Fruit fly (Drosophila melanogaster): Measurements from ENCODE around the gene CG34160.
A peak's percentile ranks its signal among the peaks of the same experiment; 100 is the strongest.

CG34160 gene

DNA sequence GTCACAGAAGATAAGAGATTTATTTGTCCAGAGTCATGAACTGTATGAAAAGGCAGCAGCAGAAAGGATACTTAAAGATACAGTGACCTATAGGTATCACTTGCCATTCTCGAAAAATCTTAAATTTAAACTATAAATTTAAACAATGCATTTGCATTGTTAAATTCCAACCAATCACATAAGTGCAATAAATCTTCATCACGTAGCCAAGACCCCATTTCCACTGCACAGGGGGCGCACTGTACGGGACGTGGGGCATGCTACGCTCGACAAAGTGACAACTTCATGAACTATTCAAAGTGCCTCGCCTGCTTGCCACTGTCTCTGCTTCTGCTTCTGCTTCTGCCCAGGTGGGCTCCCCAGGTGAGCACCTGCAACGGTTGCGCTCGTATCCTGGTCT lies 24.3 kb upstream of the CG34160 start:
- TF ChIP-seq Hr39 (GFP tag; optimal IDR thresholded peaks at IDR 0.05) (peak; percentile 2), CG31627 (GFP tag; optimal IDR thresholded peaks at IDR 0.05) (no peak), dsx (GFP tag; optimal IDR thresholded peaks at IDR 0.05; ENCODE audit: poor library complexity, severe bottlenecking) (no peak), CG10631 (GFP tag; optimal IDR thresholded peaks at IDR 0.05) (no peak), CG34406 (GFP tag; optimal IDR thresholded peaks at IDR 0.05) (no peak), CG6808 (GFP tag; optimal IDR thresholded peaks at IDR 0.05) (no peak), salr (GFP tag; optimal IDR thresholded peaks at IDR 0.05) (no peak), CG15336 (GFP tag; IDR thresholded peaks at IDR 0.05) (no peak), CG11294 (GFP tag; IDR thresholded peaks at IDR 0.05) (no peak), net (GFP tag; optimal IDR thresholded peaks at IDR 0.05) (no peak), CG8119 (GFP tag; IDR thresholded peaks at IDR 0.05) (no peak), pdm3 (GFP tag; optimal IDR thresholded peaks at IDR 0.05) (no peak), CG3919 (GFP tag; optimal IDR thresholded peaks at IDR 0.05) (no peak), fd85E (GFP tag; optimal IDR thresholded peaks at IDR 0.05) (no peak), CG11762 (GFP tag; optimal IDR thresholded peaks at IDR 0.05; ENCODE audit: insufficient read depth) (no peak), Blimp-1 (GFP tag; optimal IDR thresholded peaks at IDR 0.05) (no peak), achi (GFP tag; optimal IDR thresholded peaks at IDR 0.05) (no peak), Smox (GFP tag; optimal IDR thresholded peaks at IDR 0.05) (no peak), acj6 (GFP tag; optimal IDR thresholded peaks at IDR 0.05) (peak; percentile 12), CG6163 (GFP tag; IDR thresholded peaks at IDR 0.05) (peak; percentile 50; the same call in 2 of the 3 replicates), eg (GFP tag; IDR thresholded peaks at IDR 0.05) (peak; percentile 42; the same call in 1 of the 3 replicates)

DNA sequence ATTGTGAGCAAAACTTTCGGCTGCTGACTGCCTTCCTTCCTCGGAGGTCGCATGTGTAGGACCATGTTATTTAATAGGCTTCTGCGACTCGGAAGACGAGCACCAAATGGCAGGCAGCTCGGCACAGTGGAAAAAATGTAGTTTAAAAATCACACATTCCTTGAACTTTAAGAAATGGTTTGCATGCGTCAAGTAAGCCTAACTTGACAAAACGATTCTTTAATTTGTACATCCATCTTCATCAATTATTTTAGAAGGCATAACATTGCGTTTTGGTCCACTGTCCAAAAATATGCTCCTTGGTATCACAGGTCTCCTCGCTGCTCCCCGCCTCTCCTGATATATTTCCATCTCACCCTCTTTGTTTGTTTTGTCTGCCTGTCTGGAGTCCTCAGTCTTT lies 13.9 kb upstream of the CG34160 start:
- TF ChIP-seq svp (GFP tag) (peak; percentile 64), CG7368 (GFP tag; optimal IDR thresholded peaks at IDR 0.05) (peak; percentile 3), Gug (GFP tag; IDR thresholded peaks at IDR 0.05) (0 out of 2 replicates have a peak, but pooled peaks have one; percentile 19), Ets21C (GFP tag; optimal IDR thresholded peaks at IDR 0.05) (no peak), Eip78C (GFP tag) (peak; percentile 66), spab (GFP tag; optimal IDR thresholded peaks at IDR 0.05) (peak; percentile 36), fd59A (GFP tag; optimal IDR thresholded peaks at IDR 0.05) (peak; percentile 37), CG11762 (GFP tag; optimal IDR thresholded peaks at IDR 0.05; ENCODE audit: insufficient read depth) (no peak), Hr39 (GFP tag; optimal IDR thresholded peaks at IDR 0.05) (peak; percentile 34), net (GFP tag; optimal IDR thresholded peaks at IDR 0.05) (peak; percentile 15), CG3919 (GFP tag; optimal IDR thresholded peaks at IDR 0.05) (peak; percentile 47), Ets96B (tag; optimal IDR thresholded peaks at IDR 0.05) (peak; percentile 40), CG10631 (GFP tag; optimal IDR thresholded peaks at IDR 0.05) (no peak), dsx (GFP tag; optimal IDR thresholded peaks at IDR 0.05; ENCODE audit: poor library complexity, severe bottlenecking) (peak; percentile 15), lz (GFP tag; optimal IDR thresholded peaks at IDR 0.05) (no peak), ss (GFP tag; optimal IDR thresholded peaks at IDR 0.05) (peak in 1 of 2 experiments; percentile 60), CG4318 (GFP tag; optimal IDR thresholded peaks at IDR 0.05) (no peak), acj6 (GFP tag; optimal IDR thresholded peaks at IDR 0.05) (peak; percentile 17), Sox14 (GFP tag; optimal IDR thresholded peaks at IDR 0.05) (peak; percentile 7), Sox102F (GFP tag; optimal IDR thresholded peaks at IDR 0.05) (peak; percentile 5), Eip75B (GFP tag; optimal IDR thresholded peaks at IDR 0.05) (peak; percentile 43), CG10669 (GFP tag; optimal IDR thresholded peaks at IDR 0.05) (peak; percentile 41), CG11294 (GFP tag; IDR thresholded peaks at IDR 0.05) (no peak), CG6163 (GFP tag; IDR thresholded peaks at IDR 0.05) (peak; percentile 61), CG6792 (GFP tag; optimal IDR thresholded peaks at IDR 0.05) (peak; percentile 45), CG34406 (GFP tag; optimal IDR thresholded peaks at IDR 0.05) (peak; percentile 22), Blimp-1 (GFP tag; optimal IDR thresholded peaks at IDR 0.05) (no peak), topi (GFP tag; optimal IDR thresholded peaks at IDR 0.05) (peak; percentile 13), CG6808 (GFP tag; optimal IDR thresholded peaks at IDR 0.05) (peak; percentile 20), OdsH (GFP tag; optimal IDR thresholded peaks at IDR 0.05) (peak; percentile 32), Smox (GFP tag; optimal IDR thresholded peaks at IDR 0.05) (peak; percentile 12), CG1621 (tag; optimal IDR thresholded peaks at IDR 0.05) (peak; percentile 55), Met (GFP tag; optimal IDR thresholded peaks at IDR 0.05) (peak; percentile 39), pdm3 (GFP tag; optimal IDR thresholded peaks at IDR 0.05) (peak; percentile 27), fkh (GFP tag; optimal IDR thresholded peaks at IDR 0.05) (no peak), achi (GFP tag; optimal IDR thresholded peaks at IDR 0.05) (peak; percentile 5)
